Worm (Caenorhabditis elegans) whole organism, early embryonic: ENCODE data around the gene F49C12.11.

ENCODE experiments used
- B0310.2 ChIP-seq: sonication (generic microtip); optimal IDR thresholded peaks from 2 replicates; lab custom pipeline; 2016; ENCODE audit warnings: mild to moderate bottlenecking, missing genetic modification characterization, missing compliant biosample characterization
- ama-1 ChIP-seq: fragments of 150-350 bp; optimal IDR thresholded peaks from 2 replicates; lab custom pipeline; 2014
- ceh-13 ChIP-seq: fragments of 200-800 bp; sonication (Bioruptor generic); optimal IDR thresholded peaks from 2 replicates; lab custom pipeline; 2018; ENCODE audit warnings: mild to moderate bottlenecking, missing genetic modification characterization, missing compliant biosample characterization
- ceh-36 ChIP-seq: sonication (generic microtip); optimal IDR thresholded peaks from 2 replicates; lab custom pipeline; 2016; ENCODE audit warnings: missing genetic modification characterization, inconsistent platforms, missing compliant biosample characterization
- ets-7 ChIP-seq: sonication (generic microtip); optimal IDR thresholded peaks from 2 replicates; lab custom pipeline; 2016; ENCODE audit warnings: missing genotype, missing genetic modification characterization, missing compliant biosample characterization
- hmg-4 ChIP-seq: fragments of 200-800 bp; sonication (Bioruptor generic); optimal IDR thresholded peaks from 2 replicates; lab custom pipeline; 2018; ENCODE audit warnings: mild to moderate bottlenecking, missing genetic modification characterization, missing compliant biosample characterization
- hnd-1 ChIP-seq: sonication (generic microtip); optimal IDR thresholded peaks from 2 replicates; lab custom pipeline; 2016; ENCODE audit warnings: missing genetic modification characterization, missing compliant biosample characterization
- pes-1 ChIP-seq: fragments of 200-800 bp; sonication (Bioruptor generic); IDR thresholded peaks from 2 replicates; pipeline ENCODE4 v1.3.6; 2022; ENCODE audit warnings: missing genetic modification reagents, missing genetic modification characterization, missing compliant biosample characterization
- scrt-1 ChIP-seq: fragments of 200-800 bp; sonication (Bioruptor generic); IDR thresholded peaks from 2 replicates; pipeline ENCODE4 v1.3.6; 2022; ENCODE audit warnings: missing genetic modification characterization, missing compliant biosample characterization
- sea-1 ChIP-seq: fragments of 200-800 bp; sonication (Bioruptor generic); conservative IDR thresholded peaks from 2 replicates; pipeline ENCODE4 v1.3.6; 2022; ENCODE audit warnings: missing genetic modification characterization, missing compliant biosample characterization
- tbx-11 ChIP-seq: fragments of 200-800 bp; sonication (Bioruptor generic); IDR thresholded peaks from 2 replicates; pipeline ENCODE4 v1.3.6; 2022; ENCODE audit warnings: missing genetic modification characterization, missing compliant biosample characterization
- tbx-37 ChIP-seq: fragments of 200-800 bp; sonication (Bioruptor generic); conservative IDR thresholded peaks from 2 replicates; pipeline ENCODE4 v1.3.6; 2022; ENCODE audit warnings: missing genetic modification reagents, missing genetic modification characterization, missing compliant biosample characterization

DNA sequence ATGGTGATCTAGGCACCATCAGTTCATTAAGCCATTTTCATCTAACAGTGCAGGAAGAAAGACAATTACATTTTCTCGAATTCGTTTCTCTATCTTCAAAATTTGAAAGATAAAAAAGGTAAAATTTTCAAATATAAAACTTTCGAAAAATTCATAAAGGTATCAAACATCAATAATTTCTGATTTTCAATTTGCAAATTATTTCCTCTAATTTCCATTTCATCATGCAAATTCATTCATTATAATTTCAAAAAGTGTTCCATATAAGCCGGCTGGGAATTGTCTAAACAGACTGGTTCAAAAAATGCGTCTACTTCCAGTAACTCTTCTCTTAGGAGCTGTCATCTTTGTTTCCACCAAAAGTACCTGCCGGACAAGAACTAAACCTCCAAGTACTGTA lies 8.5 kb downstream of the F49C12.11 start, which contains the start of gene clec-183:
- TF ChIP-seq hmg-4 (no peak), tbx-37 (GFP tag; lab: Robert Waterston, UW) (no peak), pes-1 (no peak), scrt-1 (GFP tag; lab: Robert Waterston, UW) (no peak), B0310.2 (tag; lab: Kevin White, UChicago) (no peak), ama-1 (no peak), hnd-1 (tag; lab: Kevin White, UChicago) (no peak), tbx-11 (GFP tag; lab: Robert Waterston, UW) (no peak), sea-1 (no peak), ets-7 (no peak), ceh-13 (GFP tag; lab: Kevin White, UChicago) (no peak), ceh-36 (no peak)
